Worm (Caenorhabditis elegans): ENCODE results near the gene H03E18.2.

Gene H03E18.2

ce11 chrX:8520402-8520801 lies at the start of gene H03E18.2:
H03E18.2 (minus strand) TSS chrX:8520502.
- TF ChIP-seq pax-1 (tag; optimal IDR thresholded peaks at IDR 0.05) (no peak), nfya-1 (tag; optimal IDR thresholded peaks at IDR 0.05) (no peak), hlh-15 (tag; optimal IDR thresholded peaks at IDR 0.05) (no peak), ceh-9 (tag; optimal IDR thresholded peaks at IDR 0.05) (no peak), ceh-24 (tag; optimal IDR thresholded peaks at IDR 0.05) (no peak), dmd-4 (tag; optimal IDR thresholded peaks at IDR 0.05; ENCODE audit: borderline replicate concordance) (no peak), hlh-8 (tag; optimal IDR thresholded peaks at IDR 0.05) (no peak), pha-4 (tag; optimal IDR thresholded peaks at IDR 0.05) (no peak), ceh-22 (tag; optimal IDR thresholded peaks at IDR 0.05) (no peak), ceh-45 (GFP tag; IDR thresholded peaks at IDR 0.05) (no peak), ceh-19 (GFP tag; optimal IDR thresholded peaks at IDR 0.05) (no peak), ceh-30 (tag; optimal IDR thresholded peaks at IDR 0.05) (no peak), ceh-31 (tag; optimal IDR thresholded peaks at IDR 0.05) (no peak), C38D4.7 (GFP tag; optimal IDR thresholded peaks at IDR 0.05) (no peak), unc-86 (tag; optimal IDR thresholded peaks at IDR 0.05) (no peak), ama-1 (optimal IDR thresholded peaks at IDR 0.05) (no peak), ahr-1 (tag; optimal IDR thresholded peaks at IDR 0.05) (no peak), T23F11.4 (GFP tag; optimal IDR thresholded peaks at IDR 0.05) (no peak), eyg-1 (tag; optimal IDR thresholded peaks at IDR 0.05) (no peak), ets-4 (tag; optimal IDR thresholded peaks at IDR 0.05) (no peak)

DNA sequence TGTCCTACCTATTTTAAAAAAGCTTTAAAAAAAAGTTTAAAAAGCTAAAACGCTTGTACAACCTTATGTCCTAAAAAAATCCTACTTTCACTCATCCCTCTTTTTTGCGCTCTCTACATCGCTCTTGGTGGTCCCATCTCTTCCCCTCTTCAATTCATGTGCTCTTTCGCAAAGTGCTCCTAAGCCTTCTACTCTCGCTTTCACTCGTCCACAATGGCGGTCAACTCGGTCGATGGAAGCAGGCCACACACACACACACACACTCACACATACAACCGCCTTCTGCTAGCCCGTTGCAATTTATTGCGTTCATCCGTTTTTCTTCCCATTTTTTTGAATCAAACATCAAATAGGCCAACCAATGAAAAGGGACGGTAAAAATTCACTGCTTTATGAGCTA lies 48.9 kb upstream of the H03E18.2 start:
- TF ChIP-seq che-1 (tag; optimal IDR thresholded peaks at IDR 0.05) (no peak), ref-2 (tag; optimal IDR thresholded peaks at IDR 0.05) (peak; percentile 29), C08G9.2 (tag; optimal IDR thresholded peaks at IDR 0.05) (no peak), ceh-31 (tag; optimal IDR thresholded peaks at IDR 0.05) (peak; percentile 9), syd-9 (tag; optimal IDR thresholded peaks at IDR 0.05) (peak; percentile 14), nfya-1 (tag; optimal IDR thresholded peaks at IDR 0.05) (peak; percentile 28), rnt-1 (tag; optimal IDR thresholded peaks at IDR 0.05) (peak; percentile 1), K02D7.2 (tag; optimal IDR thresholded peaks at IDR 0.05) (no peak), ceh-19 (GFP tag; optimal IDR thresholded peaks at IDR 0.05) (peak; percentile 34)

DNA sequence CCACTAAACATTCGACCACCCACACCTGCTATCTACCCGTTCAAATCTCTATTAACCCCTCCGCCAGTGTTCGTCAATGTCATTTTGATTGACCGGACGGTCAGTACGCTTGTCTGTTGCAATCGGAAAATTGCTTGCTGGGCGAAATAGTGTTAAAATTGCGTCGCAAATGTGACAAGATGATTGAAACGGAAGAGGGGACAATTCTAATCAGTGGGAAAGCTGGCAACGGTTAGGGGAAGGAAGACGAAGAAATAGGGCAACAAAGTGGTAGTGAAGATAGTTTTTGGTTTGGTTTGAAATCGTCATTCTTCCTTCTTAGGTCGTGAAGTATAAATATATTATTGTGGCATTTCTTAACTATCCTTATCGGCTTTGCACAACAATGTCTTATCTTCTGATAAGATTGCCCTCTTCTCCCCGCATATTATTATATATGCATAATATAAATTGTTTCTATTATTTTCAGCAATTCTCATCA lies 48.2 kb upstream of the H03E18.2 start:
- TF ChIP-seq tbx-2 (tag; optimal IDR thresholded peaks at IDR 0.05) (peak; percentile 2), fax-1 (tag; optimal IDR thresholded peaks at IDR 0.05) (no peak), fkh-6 (tag; optimal IDR thresholded peaks at IDR 0.05) (no peak), ceh-2 (tag; optimal IDR thresholded peaks at IDR 0.05) (no peak), unc-55 (GFP tag; optimal IDR thresholded peaks at IDR 0.05) (peak; percentile 92), elt-2 (tag; optimal IDR thresholded peaks at IDR 0.05) (peak; percentile 84)

- TF ChIP-seq unc-55 (GFP tag; optimal IDR thresholded peaks at IDR 0.05) (no peak), hlh-15 (tag; optimal IDR thresholded peaks at IDR 0.05) (no peak), sox-2 (GFP tag; IDR thresholded peaks at IDR 0.05) (no peak), Y22D7AL.16 (tag; optimal IDR thresholded peaks at IDR 0.05) (no peak), ztf-16 (tag; optimal IDR thresholded peaks at IDR 0.05) (no peak), dmd-4 (tag; optimal IDR thresholded peaks at IDR 0.05; ENCODE audit: borderline replicate concordance) (no peak), odd-2 (tag; optimal IDR thresholded peaks at IDR 0.05) (no peak), F13H6.1 (tag; optimal IDR thresholded peaks at IDR 0.05) (no peak), C08G9.2 (tag; optimal IDR thresholded peaks at IDR 0.05) (no peak), npax-4 (tag; optimal IDR thresholded peaks at IDR 0.05) (no peak)
Measured at ce11 chrX:8567823-8568314, 47.6 kb upstream of the H03E18.2 start.
